Worm (Caenorhabditis elegans) whole organism, early embryonic: ENCODE measurements around the gene hog-1.

Experiments used
- B0310.2 ChIP-seq: sonication (generic microtip); optimal IDR thresholded peaks from 2 replicates; lab custom pipeline; 2016; ENCODE audit warnings: mild to moderate bottlenecking, missing genetic modification characterization, missing compliant biosample characterization
- F13C5.2 ChIP-seq: sonication (generic microtip); optimal IDR thresholded peaks from 2 replicates; lab custom pipeline; 2017; ENCODE audit warnings: mild to moderate bottlenecking, missing genetic modification characterization, inconsistent platforms, missing compliant biosample characterization
- aly-1 ChIP-seq: sonication (generic microtip); optimal IDR thresholded peaks from 2 replicates; lab custom pipeline; 2016; ENCODE audit warnings: missing genetic modification characterization, missing compliant biosample characterization
- ama-1 ChIP-seq: fragments of 150-350 bp; optimal IDR thresholded peaks from 2 replicates; lab custom pipeline; 2014
- ceh-13 ChIP-seq: fragments of 200-800 bp; sonication (Bioruptor generic); optimal IDR thresholded peaks from 2 replicates; lab custom pipeline; 2018; ENCODE audit warnings: mild to moderate bottlenecking, missing genetic modification characterization, missing compliant biosample characterization
- ceh-36 ChIP-seq: sonication (generic microtip); optimal IDR thresholded peaks from 2 replicates; lab custom pipeline; 2016; ENCODE audit warnings: missing genetic modification characterization, inconsistent platforms, missing compliant biosample characterization
- ets-7 ChIP-seq: sonication (generic microtip); optimal IDR thresholded peaks from 2 replicates; lab custom pipeline; 2016; ENCODE audit warnings: missing genotype, missing genetic modification characterization, missing compliant biosample characterization
- flt-1 ChIP-seq: fragments of 200-800 bp; sonication (Bioruptor generic); IDR thresholded peaks from 2 replicates; pipeline ENCODE4 v1.3.6; 2022; ENCODE audit warnings: missing genetic modification characterization, missing compliant biosample characterization
- hmbx-1 ChIP-seq: sonication (generic microtip); optimal IDR thresholded peaks from 2 replicates; lab custom pipeline; 2016; ENCODE audit warnings: mild to moderate bottlenecking, missing genetic modification characterization, missing compliant biosample characterization
- hmg-4 ChIP-seq: fragments of 200-800 bp; sonication (Bioruptor generic); optimal IDR thresholded peaks from 2 replicates; lab custom pipeline; 2018; ENCODE audit warnings: mild to moderate bottlenecking, missing genetic modification characterization, missing compliant biosample characterization
- hnd-1 ChIP-seq: sonication (generic microtip); optimal IDR thresholded peaks from 2 replicates; lab custom pipeline; 2016; ENCODE audit warnings: missing genetic modification characterization, missing compliant biosample characterization
- pes-1 ChIP-seq: fragments of 200-800 bp; sonication (Bioruptor generic); IDR thresholded peaks from 2 replicates; pipeline ENCODE4 v1.3.6; 2022; ENCODE audit warnings: missing genetic modification reagents, missing genetic modification characterization, missing compliant biosample characterization
- scrt-1 ChIP-seq: fragments of 200-800 bp; sonication (Bioruptor generic); IDR thresholded peaks from 2 replicates; pipeline ENCODE4 v1.3.6; 2022; ENCODE audit warnings: missing genetic modification characterization, missing compliant biosample characterization
- sea-1 ChIP-seq: fragments of 200-800 bp; sonication (Bioruptor generic); conservative IDR thresholded peaks from 2 replicates; pipeline ENCODE4 v1.3.6; 2022; ENCODE audit warnings: missing genetic modification characterization, missing compliant biosample characterization
- tbx-11 ChIP-seq: fragments of 200-800 bp; sonication (Bioruptor generic); IDR thresholded peaks from 2 replicates; pipeline ENCODE4 v1.3.6; 2022; ENCODE audit warnings: missing genetic modification characterization, missing compliant biosample characterization
- tbx-37 ChIP-seq: fragments of 200-800 bp; sonication (Bioruptor generic); conservative IDR thresholded peaks from 2 replicates; pipeline ENCODE4 v1.3.6; 2022; ENCODE audit warnings: missing genetic modification reagents, missing genetic modification characterization, missing compliant biosample characterization
- tra-4 ChIP-seq: sonication (generic microtip); optimal IDR thresholded peaks from 2 replicates; lab custom pipeline; 2017; ENCODE audit warnings: missing genetic modification characterization, missing compliant biosample characterization

The hog-1 gene

ce11 chrX:5854452-5855234 lies 580 bp upstream of the hog-1 start:
- TF ChIP-seq ets-7 (tag; lab: Kevin White, UChicago) (no peak), sea-1 (GFP tag; lab: Robert Waterston, UW) (no peak), scrt-1 (GFP tag; lab: Robert Waterston, UW) (no peak), F13C5.2 (tag; lab: Kevin White, UChicago) (no peak), ceh-13 (GFP tag; lab: Kevin White, UChicago) (no peak), B0310.2 (tag; lab: Kevin White, UChicago) (no peak), tbx-37 (GFP tag; lab: Robert Waterston, UW) (no peak), hmbx-1 (tag; lab: Kevin White, UChicago) (no peak), aly-1 (tag; lab: Kevin White, UChicago) (no peak), tbx-11 (GFP tag; lab: Robert Waterston, UW) (no peak), pes-1 (GFP tag; lab: Robert Waterston, UW) (no peak), ama-1 (lab: Kevin White, UChicago) (no peak), tra-4 (tag; lab: Kevin White, UChicago) (no peak), flt-1 (GFP tag; lab: Robert Waterston, UW) (no peak), hnd-1 (tag; lab: Kevin White, UChicago) (no peak), ceh-36 (no peak), hmg-4 (GFP tag; lab: Kevin White, UChicago) (no peak)

ce11 chrX:5852113-5852512 lies 1.9 kb downstream of the hog-1 start:
- no peak for TF ChIP-seq ets-7 (tag; lab: Kevin White, UChicago)
- TF ChIP-seq B0310.2 (tag; lab: Kevin White, UChicago) = no peak

- no peak for TF ChIP-seq ceh-13 (GFP tag; lab: Kevin White, UChicago)
- TF ChIP-seq tbx-11 (GFP tag; lab: Robert Waterston, UW) = no peak
- TF ChIP-seq B0310.2 (tag; lab: Kevin White, UChicago) = no peak
- TF ChIP-seq ets-7 (tag; lab: Kevin White, UChicago) = no peak
Observed at ce11 chrX:5850472-5850871, 3.6 kb downstream of the hog-1 start.

ce11 chrX:5848703-5849102 lies 5.4 kb downstream of the hog-1 start, which contains the start of gene atat-2:
atat-2 (plus strand) TSS chrX:5849100.
- TF ChIP-seq scrt-1 (GFP tag; lab: Robert Waterston, UW) (no peak), ceh-13 (GFP tag; lab: Kevin White, UChicago) (no peak), ama-1 (lab: Kevin White, UChicago) (no peak), aly-1 (tag; lab: Kevin White, UChicago) (no peak), flt-1 (GFP tag; lab: Robert Waterston, UW) (no peak), ceh-36 (no peak), F13C5.2 (tag; lab: Kevin White, UChicago) (no peak), pes-1 (GFP tag; lab: Robert Waterston, UW) (no peak), tra-4 (tag; lab: Kevin White, UChicago) (no peak), hmg-4 (GFP tag; lab: Kevin White, UChicago) (no peak), sea-1 (GFP tag; lab: Robert Waterston, UW) (no peak), hmbx-1 (tag; lab: Kevin White, UChicago) (no peak), B0310.2 (tag; lab: Kevin White, UChicago) (no peak)

ce11 chrX:5847268-5847667 lies 6.8 kb downstream of the hog-1 start:
- TF ChIP-seq ceh-13 (GFP tag; lab: Kevin White, UChicago) (no peak), hnd-1 (tag; lab: Kevin White, UChicago) (no peak), pes-1 (GFP tag; lab: Robert Waterston, UW) (no peak), aly-1 (tag; lab: Kevin White, UChicago) (no peak), flt-1 (GFP tag; lab: Robert Waterston, UW) (no peak), ama-1 (lab: Kevin White, UChicago) (no peak), scrt-1 (GFP tag; lab: Robert Waterston, UW) (no peak), hmg-4 (GFP tag; lab: Kevin White, UChicago) (no peak), ceh-36 (no peak), tra-4 (tag; lab: Kevin White, UChicago) (no peak), B0310.2 (tag; lab: Kevin White, UChicago) (no peak), tbx-37 (GFP tag; lab: Robert Waterston, UW) (no peak), F13C5.2 (tag; lab: Kevin White, UChicago) (no peak), tbx-11 (GFP tag; lab: Robert Waterston, UW) (no peak), ets-7 (tag; lab: Kevin White, UChicago) (no peak)

- TF ChIP-seq ceh-36 = no peak
- TF ChIP-seq scrt-1 (GFP tag; lab: Robert Waterston, UW) = peak; percentile 60; the same call in 1 of the 2 replicates
- no peak for TF ChIP-seq sea-1 (GFP tag; lab: Robert Waterston, UW)
- TF ChIP-seq tbx-11 (GFP tag; lab: Robert Waterston, UW) = no peak
- peak; percentile 34 for TF ChIP-seq aly-1 (tag; lab: Kevin White, UChicago)
- no peak for TF ChIP-seq hmbx-1 (tag; lab: Kevin White, UChicago)
- peak; percentile 89 for TF ChIP-seq F13C5.2 (tag; lab: Kevin White, UChicago)
- TF ChIP-seq tra-4 (tag; lab: Kevin White, UChicago) = no peak
- TF ChIP-seq ama-1 (lab: Kevin White, UChicago) = no peak
- peak; percentile 84 for TF ChIP-seq hmg-4 (GFP tag; lab: Kevin White, UChicago)
- TF ChIP-seq hnd-1 (tag; lab: Kevin White, UChicago) = no peak
- TF ChIP-seq B0310.2 (tag; lab: Kevin White, UChicago) = peak; percentile 24
- TF ChIP-seq ets-7 (tag; lab: Kevin White, UChicago) = no peak
- TF ChIP-seq tbx-37 (GFP tag; lab: Robert Waterston, UW) = no peak
- TF ChIP-seq flt-1 (GFP tag; lab: Robert Waterston, UW) = peak; percentile 58
- TF ChIP-seq pes-1 (GFP tag; lab: Robert Waterston, UW) = no peak
- no peak for TF ChIP-seq ceh-13 (GFP tag; lab: Kevin White, UChicago)
Observed at ce11 chrX:5841060-5841642, 12.9 kb downstream of the hog-1 start, which contains the start of gene puf-9. puf-9 (plus strand) TSS chrX:5841592.
